1 fruit fly cellular context compared by ENCODE assay signal in genomic region chr3R:18021261-18021679, dm6.
A peak's percentile ranks its signal among the peaks of the same experiment; 100 is the strongest.
TF ChIP-seq lines count a peak whose summit lies in the region.

TSS of gene CG7785 (plus strand) at chr3R:18021600.

TF ChIP-seq in whole organism, embryonic, 481 proteins besides CTCF, POLR2A, EP300 and RAD21 (continued from another document):
- TF ChIP-seq gem (tag; optimal IDR thresholded peaks at IDR 0.05; lab: Kevin White, UChicago) (peak; percentile 70), CG9609 (GFP tag; optimal IDR thresholded peaks at IDR 0.05; lab: Kevin White, UChicago) (peak; percentile 13), CG11456 (GFP tag; IDR thresholded peaks at IDR 0.05; lab: Robert Waterston, UW) (no peak; the same call in 1 of the 3 replicates), croc (GFP tag; conservative IDR thresholded peaks at IDR 0.05; lab: Robert Waterston, UW) (peak; percentile 27; the same call in 2 of the 3 replicates), CG2712 (tag; optimal IDR thresholded peaks at IDR 0.05; lab: Kevin White, UChicago) (peak; percentile 65), bigmax (GFP tag; optimal IDR thresholded peaks at IDR 0.05; lab: Kevin White, UChicago) (no peak), CG10274 (GFP tag; optimal IDR thresholded peaks at IDR 0.05; lab: Kevin White, UChicago) (no peak), hbn (GFP tag; IDR thresholded peaks at IDR 0.05; lab: Robert Waterston, UW; ENCODE audit: partially characterized antibody) (no peak), Ets65A (GFP tag; lab: Kevin White, UChicago) (peak; percentile 95), schlank (tag; optimal IDR thresholded peaks at IDR 0.05; lab: Kevin White, UChicago) (no peak), CG15011 (GFP tag; optimal IDR thresholded peaks at IDR 0.05; lab: Kevin White, UChicago) (no peak), chif (GFP tag; optimal IDR thresholded peaks at IDR 0.05; lab: Kevin White, UChicago) (peak; percentile 22 to 61), CG15696 (tag; optimal IDR thresholded peaks at IDR 0.05; lab: Kevin White, UChicago) (peak; percentile 72), CG14050 (GFP tag; IDR thresholded peaks at IDR 0.05; lab: Robert Waterston, UW) (no peak), wek (GFP tag; optimal IDR thresholded peaks at IDR 0.05; lab: Kevin White, UChicago) (no peak), Atf3 (GFP tag; optimal IDR thresholded peaks at IDR 0.05; lab: Kevin White, UChicago) (peak; percentile 5), CG11398 (GFP tag; optimal IDR thresholded peaks at IDR 0.05; lab: Kevin White, UChicago) (no peak), ab (GFP tag; optimal IDR thresholded peaks at IDR 0.05; lab: Kevin White, UChicago) (no peak), CG18476 (GFP tag; optimal IDR thresholded peaks at IDR 0.05; lab: Kevin White, UChicago) (no peak), Xbp1 (GFP tag; optimal IDR thresholded peaks at IDR 0.05; lab: Kevin White, UChicago) (peak; percentile 73), Hmx (GFP tag; optimal IDR thresholded peaks at IDR 0.05; lab: Kevin White, UChicago) (peak; percentile 17)
